Worm (Caenorhabditis elegans) whole organism, midembryonic: ENCODE results near the gene saeg-2.

Source experiments
- T22C8.4 ChIP-seq: fragments of 200-800 bp; sonication (Bioruptor generic); IDR thresholded peaks from 2 replicates; pipeline ENCODE4 v1.3.6; 2022; ENCODE audit warnings: missing genetic modification characterization, missing compliant biosample characterization
- cog-1 ChIP-seq: sonication (generic microtip); optimal IDR thresholded peaks from 2 replicates; lab custom pipeline; 2016; ENCODE audit warnings: missing genetic modification characterization, missing compliant biosample characterization
- flt-1 ChIP-seq: fragments of 200-800 bp; sonication (Bioruptor generic); IDR thresholded peaks from 2 replicates; pipeline ENCODE4 v1.3.6; 2022; ENCODE audit warnings: missing genetic modification characterization, missing compliant biosample characterization
- klf-2 ChIP-seq: fragments of 200-800 bp; sonication (Bioruptor generic); conservative IDR thresholded peaks from 2 replicates; pipeline ENCODE4 v1.3.6; 2022; ENCODE audit warnings: missing genetic modification reagents, missing genetic modification characterization, missing compliant biosample characterization
- med-1 ChIP-seq: sonication (generic microtip); optimal IDR thresholded peaks from 2 replicates; lab custom pipeline; 2017; ENCODE audit warnings: missing genetic modification characterization, mild to moderate bottlenecking, missing compliant biosample characterization, antibody characterized with exemption, missing genetic modification reagents; ENCODE audit not compliant: insufficient read depth
- ref-1 ChIP-seq: fragments of 200-800 bp; sonication (Bioruptor generic); conservative IDR thresholded peaks from 2 replicates; pipeline ENCODE4 v1.3.6; 2022; ENCODE audit warnings: missing genetic modification reagents, missing genetic modification characterization, missing compliant biosample characterization
- tab-1 ChIP-seq: fragments of 200-800 bp; sonication (Bioruptor generic); IDR thresholded peaks from 2 replicates; pipeline ENCODE4 v1.3.6; 2022; ENCODE audit warnings: missing genetic modification characterization, missing compliant biosample characterization
- ztf-23 ChIP-seq: fragments of 200-800 bp; sonication (Bioruptor generic); IDR thresholded peaks from 2 replicates; pipeline ENCODE4 v1.3.6; 2022; ENCODE audit warnings: missing genetic modification reagents, missing genetic modification characterization, missing compliant biosample characterization
- ztf-29 ChIP-seq: fragments of 200-800 bp; sonication (Bioruptor generic); IDR thresholded peaks from 2 replicates; pipeline ENCODE4 v1.3.6; 2022; ENCODE audit warnings: missing genetic modification reagents, missing genetic modification characterization, missing compliant biosample characterization

saeg-2 gene

DNA sequence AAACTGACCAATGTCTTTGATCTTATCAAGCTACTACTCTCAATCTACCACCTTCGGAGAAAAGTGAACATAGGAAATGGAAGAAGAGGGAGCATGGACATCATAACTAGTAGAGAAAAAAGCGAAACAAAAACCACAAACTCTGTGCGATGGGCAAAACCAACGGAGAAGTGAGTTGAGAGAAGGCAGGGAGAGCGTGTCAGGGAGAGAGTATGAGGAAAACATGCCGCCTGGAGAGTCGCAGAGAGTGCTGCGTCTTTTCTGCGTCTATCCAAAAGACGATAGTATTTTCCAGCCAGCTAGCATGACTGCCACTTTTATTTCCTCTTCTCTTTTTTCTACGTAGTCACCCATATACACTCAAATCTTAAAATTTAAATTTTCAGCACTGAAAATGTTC is at the start of gene saeg-2:
TSS of gene saeg-2 (plus strand) at position 381 of the 400 bp plus-strand sequence.
- TF ChIP-seq T22C8.4 (GFP tag; lab: Robert Waterston, UW): no peak
- 0 out of 2 replicates have a peak, but pooled peaks have one; percentile 7 for TF ChIP-seq ztf-23 (GFP tag; lab: Robert Waterston, UW)

DNA sequence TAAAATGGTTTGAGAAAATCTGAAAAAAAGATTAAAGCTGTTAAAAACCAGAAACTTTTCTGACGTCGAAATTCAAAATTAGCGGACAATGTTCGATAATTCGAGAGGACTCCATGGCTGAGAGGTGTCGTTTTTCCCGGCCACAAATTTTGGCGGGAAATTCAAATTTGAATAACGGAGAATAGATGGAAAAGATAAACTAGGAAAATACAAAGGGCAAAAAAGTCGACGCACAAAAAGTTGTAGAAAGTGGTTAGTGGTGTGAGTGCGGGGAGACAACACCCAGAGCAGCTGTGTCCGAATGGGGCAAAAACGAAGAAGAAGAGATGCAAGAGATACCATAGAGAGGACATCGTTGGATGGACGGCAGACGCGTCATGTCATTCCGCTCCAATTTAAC is 49.1 kb upstream of the saeg-2 start, which contains the start of gene cls-3:
TSS of gene cls-3 (minus strand) at position 19 of the 400 bp plus-strand sequence.
- TF ChIP-seq ztf-23 (GFP tag; lab: Robert Waterston, UW) (no peak), ref-1 (GFP tag; lab: Robert Waterston, UW) (no peak), cog-1 (tag; lab: Kevin White, UChicago) (no peak), T22C8.4 (GFP tag; lab: Robert Waterston, UW) (no peak), flt-1 (GFP tag; lab: Robert Waterston, UW) (no peak), klf-2 (GFP tag; lab: Robert Waterston, UW) (no peak)

DNA sequence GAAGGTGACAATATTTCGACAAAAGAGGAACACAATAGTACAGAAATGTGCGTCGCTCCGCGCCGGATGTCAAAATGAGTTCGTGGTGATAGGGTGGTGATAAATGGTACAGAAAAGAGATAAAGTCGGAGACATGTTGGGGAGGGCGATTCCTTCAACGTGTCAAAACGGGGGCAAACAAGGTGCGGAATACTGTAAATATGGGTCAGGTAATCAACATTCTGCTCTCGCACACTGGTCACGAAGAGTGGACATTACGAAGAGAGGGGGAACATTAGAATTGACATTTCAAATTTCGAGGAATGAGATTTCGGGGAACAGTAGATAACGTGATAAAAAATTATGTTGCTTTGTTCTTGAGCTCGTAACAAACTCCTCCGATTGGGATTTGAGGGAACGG is 40.6 kb upstream of the saeg-2 start, which contains the start of gene ZC84.6:
TSS of gene ZC84.6 (minus strand) at position 101 of the 400 bp plus-strand sequence.
- no peak for TF ChIP-seq ztf-29 (GFP tag; lab: Robert Waterston, UW)
- TF ChIP-seq med-1: no peak
- TF ChIP-seq klf-2 (GFP tag; lab: Robert Waterston, UW): no peak
- no peak for TF ChIP-seq tab-1
- no peak for TF ChIP-seq cog-1 (tag; lab: Kevin White, UChicago)
- no peak for TF ChIP-seq ztf-23 (GFP tag; lab: Robert Waterston, UW)
- no peak for TF ChIP-seq T22C8.4 (GFP tag; lab: Robert Waterston, UW)
- no peak for TF ChIP-seq flt-1 (GFP tag; lab: Robert Waterston, UW)
- no peak for TF ChIP-seq ref-1 (GFP tag; lab: Robert Waterston, UW)

DNA sequence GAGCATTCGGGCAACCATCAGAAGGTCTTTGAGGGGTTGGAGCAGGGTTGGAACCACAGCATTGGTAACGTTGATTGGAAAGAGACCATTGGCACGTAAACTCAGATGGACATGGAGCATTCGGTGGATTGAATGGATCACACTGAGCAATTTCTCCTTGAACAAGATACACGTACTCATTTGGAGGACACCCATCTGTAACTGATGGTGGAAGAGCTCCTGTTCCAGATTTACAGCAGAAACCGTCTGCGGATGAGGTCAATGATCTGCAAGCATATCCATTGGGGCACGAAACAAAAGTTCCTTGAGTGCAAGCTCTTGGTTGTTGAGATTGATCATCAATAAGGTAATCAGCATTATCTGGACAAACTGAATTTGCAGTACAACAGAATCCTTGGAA is 38.2 kb upstream of the saeg-2 start:
- TF ChIP-seq tab-1: no peak
- no peak for TF ChIP-seq ztf-23 (GFP tag; lab: Robert Waterston, UW)

DNA sequence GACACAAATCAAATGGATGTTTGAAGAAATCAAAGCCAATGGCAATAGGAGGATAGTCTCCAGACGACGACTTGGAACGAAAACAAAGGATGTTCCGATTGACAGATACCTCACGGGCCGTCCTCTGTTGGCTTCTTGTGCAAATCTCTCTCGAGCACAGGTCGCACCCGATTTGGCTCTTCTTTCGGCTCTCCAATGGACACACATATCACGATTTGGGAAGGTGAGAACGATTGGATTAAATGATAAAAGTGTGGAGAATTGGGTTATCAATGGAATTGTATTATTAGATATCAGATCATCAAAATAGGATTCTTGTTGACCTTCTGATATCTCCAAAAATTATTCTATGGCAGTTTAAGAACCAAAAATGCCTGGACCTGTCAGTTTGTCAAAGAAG is 34.0 kb upstream of the saeg-2 start, which contains the start of gene ZC84.1:
TSS of gene ZC84.1 (minus strand) at position 101 of the 400 bp plus-strand sequence.
- TF ChIP-seq ztf-29 (GFP tag; lab: Robert Waterston, UW): no peak
- TF ChIP-seq T22C8.4 (GFP tag; lab: Robert Waterston, UW): no peak
- no peak for TF ChIP-seq flt-1 (GFP tag; lab: Robert Waterston, UW)
- TF ChIP-seq ref-1 (GFP tag; lab: Robert Waterston, UW): no peak
- TF ChIP-seq klf-2 (GFP tag; lab: Robert Waterston, UW): no peak
- TF ChIP-seq med-1: no peak
- TF ChIP-seq ztf-23 (GFP tag; lab: Robert Waterston, UW): no peak
- no peak for TF ChIP-seq cog-1 (tag; lab: Kevin White, UChicago)
- no peak for TF ChIP-seq tab-1

DNA sequence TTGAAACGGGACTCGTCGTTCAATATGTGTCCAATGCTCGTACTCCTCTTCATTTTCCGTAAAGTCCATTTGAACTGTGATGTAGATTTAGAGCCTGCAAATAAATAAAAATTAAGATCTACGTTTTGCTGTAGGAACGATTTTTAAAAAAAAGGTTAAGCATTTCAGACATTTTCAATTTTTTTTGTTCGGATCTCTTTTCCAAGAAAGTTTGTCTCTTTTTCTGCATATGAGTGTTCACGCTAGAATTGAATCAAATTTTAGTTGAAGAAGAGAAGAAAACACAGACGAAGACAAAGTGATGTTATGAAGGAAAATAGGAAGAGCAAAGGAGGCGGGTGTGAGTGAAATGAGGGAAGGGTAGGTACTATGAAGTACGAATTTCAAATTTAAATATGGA is 24.8 kb upstream of the saeg-2 start, which contains the start of gene npr-29:
TSS of gene npr-29 (minus strand) at position 101 of the 400 bp plus-strand sequence.
- TF ChIP-seq ztf-23 (GFP tag; lab: Robert Waterston, UW) (no peak), flt-1 (GFP tag; lab: Robert Waterston, UW) (no peak), tab-1 (no peak), klf-2 (GFP tag; lab: Robert Waterston, UW) (no peak), med-1 (no peak), T22C8.4 (GFP tag; lab: Robert Waterston, UW) (no peak), cog-1 (tag; lab: Kevin White, UChicago) (no peak), ztf-29 (GFP tag; lab: Robert Waterston, UW) (no peak), ref-1 (GFP tag; lab: Robert Waterston, UW) (no peak)

DNA sequence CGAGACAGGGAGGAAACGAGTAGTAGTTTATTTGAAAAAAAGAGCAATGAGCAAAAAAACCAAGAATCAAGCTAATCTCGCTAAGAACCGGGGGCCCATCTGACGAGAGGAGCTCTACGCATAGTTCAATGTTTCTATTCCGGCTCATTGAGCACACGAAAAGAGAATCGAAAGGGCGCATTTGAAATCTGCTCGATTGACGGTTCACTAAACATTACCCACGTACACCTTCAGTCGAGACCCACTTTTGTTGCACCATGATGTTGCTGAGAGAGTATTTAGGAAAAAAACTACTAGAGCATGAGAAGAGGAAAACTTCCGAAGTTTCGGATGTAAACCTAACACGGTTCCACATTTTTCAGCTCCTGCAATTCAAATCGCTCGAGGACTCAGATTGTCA is 15.2 kb upstream of the saeg-2 start:
- TF ChIP-seq klf-2 (GFP tag; lab: Robert Waterston, UW) (no peak), med-1 (no peak), ztf-29 (GFP tag; lab: Robert Waterston, UW) (no peak), tab-1 (no peak), ref-1 (GFP tag; lab: Robert Waterston, UW) (no peak), ztf-23 (GFP tag; lab: Robert Waterston, UW) (no peak), T22C8.4 (GFP tag; lab: Robert Waterston, UW) (no peak), cog-1 (tag; lab: Kevin White, UChicago) (no peak), flt-1 (GFP tag; lab: Robert Waterston, UW) (no peak)

DNA sequence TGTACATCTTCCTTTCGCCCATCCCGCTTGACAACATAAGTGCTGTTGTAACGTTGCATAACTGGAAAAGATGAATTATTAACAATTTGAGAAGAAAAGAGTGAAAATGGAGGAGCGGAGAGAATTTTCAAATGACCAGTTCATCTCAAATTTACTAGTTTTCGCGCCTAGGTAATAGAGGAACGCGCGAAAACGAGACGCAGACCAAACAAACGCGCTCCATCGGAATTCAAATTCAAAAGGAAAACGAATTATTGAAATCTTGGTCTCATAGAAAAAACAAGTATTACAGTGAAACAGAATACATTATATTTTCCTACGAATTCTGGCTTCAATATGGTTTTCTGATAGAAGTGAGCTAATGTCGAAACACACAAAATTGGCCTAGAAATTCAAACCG is 12.0 kb upstream of the saeg-2 start:
- TF ChIP-seq med-1 (no peak), ztf-23 (GFP tag; lab: Robert Waterston, UW) (no peak), ztf-29 (GFP tag; lab: Robert Waterston, UW) (no peak), klf-2 (GFP tag; lab: Robert Waterston, UW) (no peak), T22C8.4 (GFP tag; lab: Robert Waterston, UW) (no peak), flt-1 (GFP tag; lab: Robert Waterston, UW) (no peak), tab-1 (no peak), ref-1 (GFP tag; lab: Robert Waterston, UW) (no peak), cog-1 (tag; lab: Kevin White, UChicago) (no peak)

DNA sequence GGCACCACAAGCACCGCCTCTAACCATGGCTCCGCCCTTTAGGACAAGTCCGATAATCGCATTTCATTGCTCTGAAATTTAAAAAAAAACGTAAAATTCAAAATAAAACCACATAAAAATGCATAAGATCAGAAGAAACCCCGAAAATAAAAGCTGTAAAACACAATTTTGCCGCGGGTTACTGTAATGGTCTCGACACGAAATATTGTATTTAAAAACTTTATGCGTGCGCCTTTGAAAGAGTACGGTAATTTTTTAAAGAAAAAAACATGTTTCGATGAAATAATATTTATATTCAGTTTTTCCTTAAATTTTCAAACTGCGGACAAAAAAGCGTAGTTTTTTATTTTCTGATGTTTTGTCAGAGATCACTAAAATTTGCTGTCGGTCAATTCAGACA is 11.4 kb upstream of the saeg-2 start, which contains the start of gene rnr-1:
TSS of gene rnr-1 (minus strand) at position 77 of the 400 bp plus-strand sequence.
- no peak for TF ChIP-seq klf-2 (GFP tag; lab: Robert Waterston, UW)
- no peak for TF ChIP-seq flt-1 (GFP tag; lab: Robert Waterston, UW)
- no peak for TF ChIP-seq tab-1
- no peak for TF ChIP-seq ztf-23 (GFP tag; lab: Robert Waterston, UW)
- no peak for TF ChIP-seq T22C8.4 (GFP tag; lab: Robert Waterston, UW)
- no peak for TF ChIP-seq ref-1 (GFP tag; lab: Robert Waterston, UW)
- TF ChIP-seq ztf-29 (GFP tag; lab: Robert Waterston, UW): no peak
- no peak for TF ChIP-seq med-1
- TF ChIP-seq cog-1 (tag; lab: Kevin White, UChicago): no peak

DNA sequence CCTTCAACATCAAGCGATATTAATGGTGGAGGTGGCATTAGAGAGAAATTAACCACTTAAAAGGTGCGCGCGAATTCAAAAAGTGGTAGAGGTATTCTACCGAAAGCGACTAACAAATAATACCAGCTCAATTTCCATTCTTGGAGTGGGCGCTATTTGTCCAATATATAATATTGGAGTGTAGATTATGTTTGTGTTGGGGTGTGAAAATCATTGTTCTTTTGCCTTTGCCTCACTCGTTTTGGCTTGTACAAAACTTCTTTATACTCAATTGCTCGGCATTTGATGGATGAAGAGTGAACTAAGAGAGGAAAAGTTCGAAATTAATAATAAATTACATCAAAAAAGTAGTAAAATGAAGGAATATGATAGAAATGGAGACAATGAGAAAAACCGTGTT is 9.0 kb upstream of the saeg-2 start, which contains the start of gene T23G5.3:
TSS of gene T23G5.3 (minus strand) at position 101 of the 400 bp plus-strand sequence.
- TF ChIP-seq tab-1 (no peak), ref-1 (GFP tag; lab: Robert Waterston, UW) (no peak), ztf-29 (GFP tag; lab: Robert Waterston, UW) (no peak), T22C8.4 (GFP tag; lab: Robert Waterston, UW) (no peak), med-1 (no peak), klf-2 (GFP tag; lab: Robert Waterston, UW) (no peak), cog-1 (tag; lab: Kevin White, UChicago) (no peak), ztf-23 (GFP tag; lab: Robert Waterston, UW) (no peak), flt-1 (GFP tag; lab: Robert Waterston, UW) (no peak)
